Fruit fly (Drosophila melanogaster) whole organism, embryonic: Measurements from ENCODE around the gene ph-d.
A peak's percentile ranks its signal among the peaks of the same experiment; 100 is the strongest.

Experiments used
- B-H2 ChIP-seq: fragments of 200-800 bp; sonication (Bioruptor generic); optimal IDR thresholded peaks from 2 replicates; lab custom pipeline; 2018; ENCODE audit warnings: missing biosample characterization, mild to moderate bottlenecking, missing genetic modification characterization
- CG10147 ChIP-seq: fragments of 200-800 bp; sonication (Bioruptor generic); optimal IDR thresholded peaks from 2 replicates; lab custom pipeline; 2019; ENCODE audit warnings: missing biosample characterization, mild to moderate bottlenecking, missing genetic modification characterization, moderate library complexity
- CG11085 ChIP-seq: fragments of 200-800 bp; sonication (Bioruptor generic); IDR thresholded peaks from 2 replicates; pipeline ENCODE4 v1.3.6; 2022; ENCODE audit warnings: missing biosample characterization, missing genetic modification characterization
- CG12299 ChIP-seq: fragments of 200-800 bp; sonication (Bioruptor generic); optimal IDR thresholded peaks from 2 replicates; lab custom pipeline; 2018; ENCODE audit warnings: missing biosample characterization, mild to moderate bottlenecking, missing genetic modification characterization
- CG1233 ChIP-seq: fragments of 200-800 bp; sonication (Bioruptor generic); optimal IDR thresholded peaks from 4 replicates; lab custom pipeline; 2018; ENCODE audit warnings: missing biosample characterization, mild to moderate bottlenecking, missing genetic modification characterization
- CG12769 ChIP-seq: fragments of 200-800 bp; sonication (Bioruptor generic); optimal IDR thresholded peaks from 2 replicates; lab custom pipeline; 2019; ENCODE audit warnings: missing biosample characterization, mild to moderate bottlenecking, missing genetic modification characterization, moderate library complexity
- CG14014 ChIP-seq: fragments of 200-800 bp; sonication (Bioruptor generic); IDR thresholded peaks from 2 replicates; pipeline ENCODE4 v1.3.6; 2022; ENCODE audit warnings: missing biosample characterization, missing genetic modification characterization
- CG14441 ChIP-seq: fragments of 200-800 bp; sonication (Bioruptor generic); IDR thresholded peaks from 2 replicates; pipeline ENCODE4 v1.3.6; 2022; ENCODE audit warnings: missing biosample characterization, missing genetic modification characterization
- CG14667 ChIP-seq: fragments of 200-800 bp; sonication (Bioruptor generic); IDR thresholded peaks from 2 replicates; pipeline ENCODE4 v1.3.6; 2022; ENCODE audit warnings: missing biosample characterization, missing genetic modification characterization
- CG15011 ChIP-seq: fragments of 200-800 bp; sonication (Bioruptor generic); optimal IDR thresholded peaks from 3 replicates; lab custom pipeline; 2018; ENCODE audit warnings: missing biosample characterization, mild to moderate bottlenecking, missing genetic modification characterization
- CG1603 ChIP-seq: fragments of 200-800 bp; sonication (Bioruptor generic); optimal IDR thresholded peaks from 2 replicates; lab custom pipeline; 2019; ENCODE audit warnings: missing biosample characterization, mild to moderate bottlenecking, missing genetic modification characterization, moderate library complexity
- CG2875 ChIP-seq: fragments of 200-800 bp; sonication (Bioruptor generic); optimal IDR thresholded peaks from 2 replicates; lab custom pipeline; 2017; ENCODE audit warnings: missing biosample characterization, mild to moderate bottlenecking, missing genetic modification characterization, missing genetic modification reagents
- CG30431 ChIP-seq: fragments of 200-800 bp; sonication (Bioruptor generic); optimal IDR thresholded peaks from 2 replicates; lab custom pipeline; 2017; ENCODE audit warnings: missing biosample characterization, missing genetic modification characterization
- CG3163 ChIP-seq: fragments of 200-800 bp; sonication (Bioruptor generic); optimal IDR thresholded peaks from 3 replicates; lab custom pipeline; 2016; ENCODE audit warnings: missing biosample characterization, missing genetic modification characterization
- CG34422 ChIP-seq: fragments of 200-800 bp; sonication (Bioruptor generic); IDR thresholded peaks from 3 replicates; pipeline ENCODE4 v1.3.6; 2022; ENCODE audit warnings: missing biosample characterization, missing genetic modification characterization
- CG4617 ChIP-seq: fragments of 200-800 bp; sonication (Bioruptor generic); optimal IDR thresholded peaks from 3 replicates; lab custom pipeline; 2016; ENCODE audit warnings: missing biosample characterization, missing genetic modification characterization, borderline replicate concordance
- CG6854 ChIP-seq: fragments of 200-800 bp; sonication (Bioruptor generic); optimal IDR thresholded peaks from 3 replicates; lab custom pipeline; 2017; ENCODE audit warnings: missing biosample characterization, mild to moderate bottlenecking, missing genetic modification characterization
- CG9727 ChIP-seq: fragments of 200-800 bp; sonication (Bioruptor generic); optimal IDR thresholded peaks from 3 replicates; lab custom pipeline; 2017; ENCODE audit warnings: missing biosample characterization, mild to moderate bottlenecking, missing genetic modification characterization
- Dref ChIP-seq: fragments of 200-800 bp; sonication (Bioruptor generic); IDR thresholded peaks from 2 replicates; pipeline ENCODE4 v1.3.6; 2022; ENCODE audit warnings: missing biosample characterization, missing genetic modification characterization
- E2f1 ChIP-seq: fragments of 200-800 bp; sonication (Bioruptor generic); IDR thresholded peaks from 2 replicates; pipeline ENCODE4 v1.3.6; 2022; ENCODE audit warnings: missing biosample characterization, missing genetic modification characterization
- Ets65A ChIP-seq: fragments of 200-800 bp; sonication (Bioruptor generic); peaks from one replicate; lab custom pipeline; 2016; ENCODE audit warnings: missing biosample characterization, missing genetic modification characterization
- HHEX ChIP-seq: fragments of 200-800 bp; sonication (Bioruptor generic); optimal IDR thresholded peaks from 3 replicates; lab custom pipeline; 2017; ENCODE audit warnings: missing biosample characterization, mild to moderate bottlenecking, missing genetic modification characterization, missing genetic modification reagents
- Hey ChIP-seq: fragments of 200-800 bp; sonication (Bioruptor generic); optimal IDR thresholded peaks from 3 replicates; lab custom pipeline; 2018; ENCODE audit warnings: missing biosample characterization, mild to moderate bottlenecking, missing genetic modification characterization
- Hmr ChIP-seq: fragments of 200-800 bp; sonication (Bioruptor generic); optimal IDR thresholded peaks from 3 replicates; lab custom pipeline; 2017; ENCODE audit warnings: mild to moderate bottlenecking, missing biosample characterization, missing genetic modification reagents, missing genetic modification characterization
- MBD-R2 ChIP-seq: fragments of 200-800 bp; sonication (Bioruptor generic); IDR thresholded peaks from 2 replicates; pipeline ENCODE4 v1.3.6; 2022; ENCODE audit warnings: missing biosample characterization, missing genetic modification characterization
- MESR4 ChIP-seq: fragments of 200-800 bp; sonication (Bioruptor generic); optimal IDR thresholded peaks from 2 replicates; lab custom pipeline; 2018; ENCODE audit warnings: missing biosample characterization, mild to moderate bottlenecking, missing genetic modification characterization, moderate library complexity
- Mrtf ChIP-seq: fragments of 200-800 bp; sonication (Bioruptor generic); IDR thresholded peaks from 3 replicates; pipeline ENCODE4 v1.3.6; 2022; ENCODE audit warnings: missing biosample characterization, missing genetic modification characterization
- NFAT ChIP-seq: fragments of 200-800 bp; sonication (Bioruptor generic); IDR thresholded peaks from 2 replicates; pipeline ENCODE4 v1.3.6; 2022; ENCODE audit warnings: missing biosample characterization, missing genetic modification characterization
- Side ChIP-seq: fragments of 200-800 bp; sonication (Bioruptor generic); optimal IDR thresholded peaks from 2 replicates; lab custom pipeline; 2016; ENCODE audit warnings: missing biosample characterization, missing genetic modification characterization
- Xrp1 ChIP-seq: fragments of 200-800 bp; sonication (Bioruptor generic); IDR thresholded peaks from 2 replicates; pipeline ENCODE4 v1.3.6; 2022; ENCODE audit warnings: missing biosample characterization, missing genetic modification characterization
- cg ChIP-seq: fragments of 200-800 bp; sonication (Bioruptor generic); optimal IDR thresholded peaks from 3 replicates; lab custom pipeline; 2019; ENCODE audit warnings: missing biosample characterization, mild to moderate bottlenecking, missing genetic modification characterization, moderate library complexity
- chif ChIP-seq, 2 experiments: fragments of 200-800 bp; sonication (Bioruptor generic); optimal IDR thresholded peaks; 3 replicates each; lab custom pipeline; 2016; ENCODE audit warnings: missing biosample characterization in 2 of 2, missing genetic modification characterization in 2 of 2
- dmrt11E ChIP-seq: fragments of 200-800 bp; sonication (Bioruptor generic); optimal IDR thresholded peaks from 3 replicates; lab custom pipeline; 2018; ENCODE audit warnings: missing biosample characterization, mild to moderate bottlenecking, missing genetic modification characterization, moderate library complexity
- fru ChIP-seq: fragments of >200 bp; optimal IDR thresholded peaks from 2 replicates; lab custom pipeline; 2017
- hbn ChIP-seq: fragments of 200-800 bp; sonication (Bioruptor generic); IDR thresholded peaks from 2 replicates; pipeline ENCODE4 v1.3.6; 2022; ENCODE audit warnings: missing biosample characterization, missing genetic modification characterization; ENCODE audit not compliant: partially characterized antibody
- hkb ChIP-seq, 2 experiments: fragments of 200-800 bp in 1 of 2; fragments of >200 bp in 1 of 2; sonication (Bioruptor generic) in 1 of 2; IDR thresholded peaks in 1 of 2; optimal IDR thresholded peaks in 1 of 2; 2 replicates each; pipeline versions ENCODE4 v1.3.6 to Lab custom; 2017 to 2022; ENCODE audit warnings: missing biosample characterization in 1 of 2, missing genetic modification characterization in 1 of 2
- inv ChIP-seq: fragments of 200-800 bp; sonication (Bioruptor generic); IDR thresholded peaks from 2 replicates; pipeline ENCODE4 v1.3.6; 2022; ENCODE audit warnings: missing biosample characterization, missing genetic modification characterization; ENCODE audit not compliant: partially characterized antibody
- kay ChIP-seq: fragments of 200-800 bp; sonication (Bioruptor generic); optimal IDR thresholded peaks from 2 replicates; lab custom pipeline; 2016; ENCODE audit warnings: missing biosample characterization, missing genetic modification characterization
- ken ChIP-seq: fragments of 200-800 bp; sonication (Bioruptor generic); IDR thresholded peaks from 3 replicates; pipeline ENCODE4 v1.3.6; 2022; ENCODE audit warnings: missing biosample characterization, missing genetic modification characterization
- maf-S ChIP-seq: fragments of 200-800 bp; sonication (Bioruptor generic); optimal IDR thresholded peaks from 2 replicates; lab custom pipeline; 2016; ENCODE audit warnings: missing biosample characterization, missing genetic modification characterization
- oc ChIP-seq: fragments of 200-800 bp; sonication (Bioruptor generic); optimal IDR thresholded peaks from 2 replicates; lab custom pipeline; 2018; ENCODE audit warnings: missing biosample characterization, mild to moderate bottlenecking, missing genetic modification characterization, moderate library complexity
- onecut ChIP-seq: fragments of 200-800 bp; sonication (Bioruptor generic); IDR thresholded peaks from 2 replicates; pipeline ENCODE4 v1.3.6; 2022; ENCODE audit warnings: missing biosample characterization, missing genetic modification characterization
- row ChIP-seq: fragments of 200-800 bp; sonication (Bioruptor generic); IDR thresholded peaks from 3 replicates; pipeline ENCODE4 v1.3.6; 2022; ENCODE audit warnings: missing biosample characterization, missing genetic modification characterization
- sens ChIP-seq: fragments of 200-800 bp; sonication (Bioruptor generic); peaks from one replicate; lab custom pipeline; 2016; ENCODE audit warnings: missing biosample characterization, missing genetic modification characterization
- sob ChIP-seq: fragments of 200-800 bp; sonication (Bioruptor generic); IDR thresholded peaks from 2 replicates; pipeline ENCODE4 v1.3.6; 2022; ENCODE audit warnings: missing biosample characterization, missing genetic modification characterization
- sqz ChIP-seq: fragments of 200-800 bp; sonication (Bioruptor generic); optimal IDR thresholded peaks from 3 replicates; lab custom pipeline; 2018; ENCODE audit warnings: missing biosample characterization, mild to moderate bottlenecking, missing genetic modification characterization
- tin ChIP-seq: fragments of 200-800 bp; sonication (Bioruptor generic); optimal IDR thresholded peaks from 3 replicates; lab custom pipeline; 2016; ENCODE audit warnings: missing biosample characterization, missing genetic modification characterization
- tll ChIP-seq, 2 experiments: fragments of 200-800 bp in 1 of 2; fragments of >200 bp in 1 of 2; sonication (Bioruptor generic) in 1 of 2; optimal IDR thresholded peaks; 2 replicates each; lab custom pipeline; 2017 to 2019; ENCODE audit warnings: missing biosample characterization in 2 of 2, missing genetic modification characterization in 2 of 2, mild to moderate bottlenecking in 1 of 2, moderate library complexity in 1 of 2
- tx ChIP-seq: fragments of 200-800 bp; sonication (Bioruptor generic); optimal IDR thresholded peaks from 2 replicates; lab custom pipeline; 2016; ENCODE audit warnings: missing biosample characterization, missing genetic modification characterization

The ph-d gene

dm6 chrX:2094072-2094761 is 28.9 kb downstream of the ph-d start, which contains the start of gene csw (continued):
- TF ChIP-seq Hmr (GFP tag; lab: Kevin White, UChicago): peak; percentile 87
- TF ChIP-seq CG11085: 0 out of 2 replicates have a peak, but pooled peaks have one; percentile 34
- peak; percentile 2 for TF ChIP-seq CG9727 (GFP tag; lab: Kevin White, UChicago)
- TF ChIP-seq kay: peak; percentile 21
- peak; percentile 47 for TF ChIP-seq CG3163 (GFP tag; lab: Kevin White, UChicago)
- peak; percentile 57 for TF ChIP-seq B-H2 (GFP tag; lab: Kevin White, UChicago)
- TF ChIP-seq CG14014: no peak
- TF ChIP-seq E2f1 (GFP tag; lab: Robert Waterston, UW): peak; percentile 17; the same call in 1 of the 2 replicates
- TF ChIP-seq Ets65A (GFP tag; lab: Kevin White, UChicago): peak; percentile 90
- no peak for TF ChIP-seq hbn (GFP tag; lab: Robert Waterston, UW)
- peak; percentile 54 for TF ChIP-seq Dref (GFP tag; lab: Robert Waterston, UW)
- peak; percentile 52; the same call in 2 of the 3 replicates for TF ChIP-seq CG34422 (GFP tag; lab: Robert Waterston, UW)
- TF ChIP-seq cg (GFP tag; lab: Kevin White, UChicago): peak; percentile 99
- TF ChIP-seq CG12769 (tag; lab: Kevin White, UChicago): peak; percentile 35
- TF ChIP-seq sens (GFP tag; lab: Kevin White, UChicago): peak; percentile 76
- TF ChIP-seq CG2875 (GFP tag; lab: Kevin White, UChicago): no peak
- peak; percentile 38 for TF ChIP-seq maf-S
- TF ChIP-seq sqz (GFP tag; lab: Kevin White, UChicago): peak; percentile 97
- 0 out of 3 replicates have a peak, but pooled peaks have one; percentile 15 for TF ChIP-seq Mrtf
- TF ChIP-seq ken (GFP tag; lab: Robert Waterston, UW): peak; percentile 72; the same call in 2 of the 3 replicates
- TF ChIP-seq HHEX: peak; percentile 5
- TF ChIP-seq CG14667 (GFP tag; lab: Robert Waterston, UW): no peak
- peak; percentile 33 for TF ChIP-seq Side (GFP tag; lab: Kevin White, UChicago)
- no peak for TF ChIP-seq CG1233 (GFP tag; lab: Kevin White, UChicago)
- no peak for TF ChIP-seq CG15011 (GFP tag; lab: Kevin White, UChicago)
- no peak for TF ChIP-seq tll (GFP tag; optimal IDR thresholded peaks at IDR 0.05; lab: Kevin White, UChicago)
- TF ChIP-seq NFAT (GFP tag; lab: Robert Waterston, UW): 0 out of 2 replicates have a peak, but pooled peaks have one; percentile 14
- TF ChIP-seq hkb (optimal IDR thresholded peaks at IDR 0.05; lab: Kevin White, UChicago): peak; percentile 53
- no peak for TF ChIP-seq hkb (GFP tag; IDR thresholded peaks at IDR 0.05; lab: Robert Waterston, UW)
- TF ChIP-seq CG6854 (GFP tag; lab: Kevin White, UChicago): no peak
- TF ChIP-seq dmrt11E (tag; lab: Kevin White, UChicago): no peak
- no peak for TF ChIP-seq CG10147 (GFP tag; lab: Kevin White, UChicago)
- no peak for TF ChIP-seq Hey (tag; lab: Kevin White, UChicago)
- TF ChIP-seq sob (GFP tag; lab: Robert Waterston, UW): peak; percentile 71; the same call in 1 of the 2 replicates
- 0 out of 2 replicates have a peak, but pooled peaks have one; percentile 16 for TF ChIP-seq inv
- TF ChIP-seq tx (GFP tag; lab: Kevin White, UChicago): peak; percentile 49
- no peak for TF ChIP-seq CG12299
- TF ChIP-seq CG4617 (GFP tag; lab: Kevin White, UChicago): peak; percentile 99
- peak; percentile 18 for TF ChIP-seq tin (GFP tag; lab: Kevin White, UChicago)
- TF ChIP-seq MBD-R2 (GFP tag; lab: Robert Waterston, UW): peak; percentile 69
- peak; percentile 14; the same call in 1 of the 2 replicates for TF ChIP-seq Xrp1 (GFP tag; lab: Robert Waterston, UW)
- peak; percentile 0 to 54 for TF ChIP-seq chif (GFP tag; optimal IDR thresholded peaks at IDR 0.05; lab: Kevin White, UChicago)
- TF ChIP-seq CG14441 (GFP tag; lab: Robert Waterston, UW): 0 out of 2 replicates have a peak, but pooled peaks have one; percentile 12
- peak; percentile 91 for TF ChIP-seq MESR4 (GFP tag; lab: Kevin White, UChicago)
- TF ChIP-seq fru (lab: Kevin White, UChicago): no peak
- no peak for TF ChIP-seq row (GFP tag; lab: Robert Waterston, UW)
- no peak for TF ChIP-seq oc (tag; lab: Kevin White, UChicago)
- peak; percentile 94 for TF ChIP-seq onecut
- peak; percentile 86 for TF ChIP-seq CG1603 (tag; lab: Kevin White, UChicago)
- no peak for TF ChIP-seq CG30431
